Worm (Caenorhabditis elegans): ENCODE data around the gene nlp-67.

- TF ChIP-seq ets-7 (tag; optimal IDR thresholded peaks at IDR 0.05): no peak
- no peak for TF ChIP-seq ama-1 (optimal IDR thresholded peaks at IDR 0.05)
- no peak for TF ChIP-seq aly-1 (tag; optimal IDR thresholded peaks at IDR 0.05)
- no peak for TF ChIP-seq hmbx-1 (tag; optimal IDR thresholded peaks at IDR 0.05)
- no peak for TF ChIP-seq flt-1 (GFP tag; IDR thresholded peaks at IDR 0.05)
- TF ChIP-seq ceh-13 (GFP tag; optimal IDR thresholded peaks at IDR 0.05): no peak
- TF ChIP-seq ceh-36 (tag; optimal IDR thresholded peaks at IDR 0.05): no peak
Measured at ce11 chrX:16157499-16157898, 26.7 kb upstream of the nlp-67 start.

Measured in whole organism, early embryonic.